Worm (Caenorhabditis elegans) whole organism, L4 larva: ENCODE results near the gene sre-51.

Experiments used
- R02D3.7 ChIP-seq: fragments of 150-350 bp; sonication (generic microtip); optimal IDR thresholded peaks from 3 replicates; lab custom pipeline; 2014; ENCODE audit warnings: missing biosample characterization, missing genetic modification characterization
- aha-1 ChIP-seq: fragments of 150-350 bp; peaks from one replicate; lab custom pipeline; 2014; ENCODE audit warnings: missing biosample characterization, missing genetic modification characterization
- dmd-6 ChIP-seq: fragments of 200-800 bp; sonication (Bioruptor generic); IDR thresholded peaks from 2 replicates; pipeline ENCODE4 v1.3.6; 2022; ENCODE audit warnings: missing genetic modification reagents, missing genetic modification characterization, missing compliant biosample characterization
- egl-27 ChIP-seq: sonication (generic microtip); optimal IDR thresholded peaks from 3 replicates; lab custom pipeline; 2017; ENCODE audit warnings: missing biosample characterization, missing genetic modification reagents, missing genetic modification characterization
- lin-15B ChIP-seq: fragments of 150-350 bp; sonication (generic microtip); optimal IDR thresholded peaks from 3 replicates; lab custom pipeline; 2014; ENCODE audit warnings: missing biosample characterization, missing genetic modification characterization
- skn-1 ChIP-seq: fragments of 150-350 bp; optimal IDR thresholded peaks from 2 replicates; lab custom pipeline; 2014; ENCODE audit warnings: missing biosample characterization, missing genetic modification characterization

- no peak for TF ChIP-seq egl-27
- no peak for TF ChIP-seq R02D3.7 (tag; lab: Kevin White, UChicago)
- TF ChIP-seq lin-15B (tag; lab: Kevin White, UChicago), result no peak
- no peak for TF ChIP-seq dmd-6 (GFP tag; lab: Robert Waterston, UW)
- no peak for TF ChIP-seq aha-1 (tag; lab: Kevin White, UChicago)
- no peak for TF ChIP-seq skn-1 (tag; lab: Kevin White, UChicago)
Observed at ce11 chrII:12335430-12335829, 23.8 kb downstream of the sre-51 start, which contains the start of gene sre-52.
